Fruit fly (Drosophila melanogaster): Measurements from ENCODE around the gene CG43394.
A peak's percentile ranks its signal among the peaks of the same experiment; 100 is the strongest.

Gene CG43394

dm6 chr2L:8110549-8111438 lies 34.8 kb upstream of the CG43394 start (continued):
- TF ChIP-seq chn (GFP tag; optimal IDR thresholded peaks at IDR 0.05) (no peak), CG11093 (GFP tag; IDR thresholded peaks at IDR 0.05) (no peak), Asciz (GFP tag; optimal IDR thresholded peaks at IDR 0.05) (no peak), disco-r (GFP tag; optimal IDR thresholded peaks at IDR 0.05) (no peak), CG3065 (GFP tag; optimal IDR thresholded peaks at IDR 0.05) (no peak), CG15011 (GFP tag; optimal IDR thresholded peaks at IDR 0.05) (no peak), CG7271 (tag; optimal IDR thresholded peaks at IDR 0.05) (peak; percentile 50), emc (GFP tag; optimal IDR thresholded peaks at IDR 0.05) (no peak), Vsx1 (GFP tag; optimal IDR thresholded peaks at IDR 0.05) (no peak), Adf1 (GFP tag; IDR thresholded peaks at IDR 0.05) (no peak), pzg (GFP tag; optimal IDR thresholded peaks at IDR 0.05) (no peak), psq (GFP tag; optimal IDR thresholded peaks at IDR 0.05) (no peak), CG9215 (GFP tag; IDR thresholded peaks at IDR 0.05) (no peak), CG8359 (GFP tag; optimal IDR thresholded peaks at IDR 0.05; ENCODE audit: borderline replicate concordance) (no peak), Ets97D (GFP tag; optimal IDR thresholded peaks at IDR 0.05) (peak; percentile 59), ab (GFP tag; optimal IDR thresholded peaks at IDR 0.05) (no peak), toy (GFP tag; IDR thresholded peaks at IDR 0.05) (no peak), CG13775 (GFP tag; optimal IDR thresholded peaks at IDR 0.05) (no peak), corto (GFP tag; optimal IDR thresholded peaks at IDR 0.05) (no peak), Sry-β (GFP tag; optimal IDR thresholded peaks at IDR 0.05) (no peak), CG3995 (GFP tag; optimal IDR thresholded peaks at IDR 0.05) (no peak), CG10366 (GFP tag; IDR thresholded peaks at IDR 0.05) (no peak), CG8290 (GFP tag; optimal IDR thresholded peaks at IDR 0.05) (no peak), CG8290 (tag; optimal IDR thresholded peaks at IDR 0.05) (peak in 1 of 2 experiments; percentile 5), sens (GFP tag) (peak; percentile 54), phol (tag; optimal IDR thresholded peaks at IDR 0.05) (peak; percentile 67), p53 (GFP tag; optimal IDR thresholded peaks at IDR 0.05) (peak; percentile 29)

- 0 out of 3 replicates have a peak, but pooled peaks have one; percentile 29 for TF ChIP-seq CG2199 (GFP tag; IDR thresholded peaks at IDR 0.05)
- peak; percentile 31 for TF ChIP-seq CG13296 (GFP tag; optimal IDR thresholded peaks at IDR 0.05)
- peak in 1 of 2 experiments; percentile 61 for TF ChIP-seq Pdp1 (GFP tag; optimal IDR thresholded peaks at IDR 0.05)
- peak; percentile 92 for TF ChIP-seq CG15479 (GFP tag; optimal IDR thresholded peaks at IDR 0.05)
- no peak for TF ChIP-seq CG9817 (tag; optimal IDR thresholded peaks at IDR 0.05)
- peak; percentile 48 for TF ChIP-seq CG34376 (GFP tag; optimal IDR thresholded peaks at IDR 0.05)
- TF ChIP-seq sug (tag; optimal IDR thresholded peaks at IDR 0.05), result peak; percentile 55
- TF ChIP-seq exex (tag; optimal IDR thresholded peaks at IDR 0.05), result peak; percentile 91
- peak; percentile 82 for TF ChIP-seq BtbVII (GFP tag; optimal IDR thresholded peaks at IDR 0.05)
- no peak for TF ChIP-seq grau (tag; optimal IDR thresholded peaks at IDR 0.05)
Observed at dm6 chr2L:8116632-8117193, 28.8 kb upstream of the CG43394 start.

Data from whole organism, embryonic.